Fruit fly (Drosophila melanogaster) whole organism, embryonic: ENCODE results near the gene CG13921.

Experiments used
- Adf1 ChIP-seq: fragments of 200-800 bp; sonication (Bioruptor generic); IDR thresholded peaks from 2 replicates; pipeline ENCODE4 v1.3.6; 2022; ENCODE audit warnings: missing biosample characterization, missing genetic modification characterization
- BEAF-32 ChIP-seq: fragments of 200-800 bp; sonication (Bioruptor generic); optimal IDR thresholded peaks from 3 replicates; lab custom pipeline; 2017; ENCODE audit warnings: missing biosample characterization, missing genetic modification characterization, mild to moderate bottlenecking, moderate library complexity, missing genetic modification reagents
- CG11085 ChIP-seq: fragments of 200-800 bp; sonication (Bioruptor generic); IDR thresholded peaks from 2 replicates; pipeline ENCODE4 v1.3.6; 2022; ENCODE audit warnings: missing biosample characterization, missing genetic modification characterization
- CG13287 ChIP-seq: fragments of 200-800 bp; sonication (Bioruptor generic); IDR thresholded peaks from 2 replicates; pipeline ENCODE4 v1.3.6; 2022; ENCODE audit warnings: missing biosample characterization, missing genetic modification characterization; ENCODE audit not compliant: partially characterized antibody
- CG17186 ChIP-seq: fragments of 200-800 bp; sonication (Bioruptor generic); optimal IDR thresholded peaks from 3 replicates; lab custom pipeline; 2017; ENCODE audit warnings: missing biosample characterization, missing genetic modification reagents, missing genetic modification characterization
- CG2116 ChIP-seq: fragments of 200-800 bp; sonication (Bioruptor generic); optimal IDR thresholded peaks from 3 replicates; lab custom pipeline; 2018; ENCODE audit warnings: missing biosample characterization, mild to moderate bottlenecking, missing genetic modification characterization
- CG3065 ChIP-seq: fragments of 200-800 bp; sonication (Bioruptor generic); optimal IDR thresholded peaks from 2 replicates; lab custom pipeline; 2016; ENCODE audit warnings: missing biosample characterization, missing genetic modification characterization
- CG31224 ChIP-seq: fragments of 200-800 bp; sonication (Bioruptor generic); IDR thresholded peaks from 2 replicates; pipeline ENCODE4 v1.3.6; 2022; ENCODE audit warnings: missing biosample characterization, missing genetic modification characterization
- CG34224 ChIP-seq: fragments of 200-800 bp; sonication (Bioruptor generic); IDR thresholded peaks from 3 replicates; pipeline ENCODE4 v1.3.6; 2022; ENCODE audit warnings: missing biosample characterization, missing genetic modification characterization; ENCODE audit not compliant: partially characterized antibody
- CG4730 ChIP-seq: fragments of 200-800 bp; sonication (Bioruptor generic); IDR thresholded peaks from 2 replicates; pipeline ENCODE4 v1.3.6; 2022; ENCODE audit warnings: missing biosample characterization, missing genetic modification characterization
- CG6813 ChIP-seq: fragments of 200-800 bp; sonication (Bioruptor generic); optimal IDR thresholded peaks from 2 replicates; lab custom pipeline; 2017; ENCODE audit warnings: missing biosample characterization, missing genetic modification characterization, mild to moderate bottlenecking, moderate library complexity, missing genetic modification reagents
- CG7556 ChIP-seq: fragments of 200-800 bp; sonication (Bioruptor generic); optimal IDR thresholded peaks from 2 replicates; lab custom pipeline; 2017; ENCODE audit warnings: missing biosample characterization, mild to moderate bottlenecking, missing genetic modification characterization
- CG9932 ChIP-seq: fragments of 200-800 bp; sonication (Bioruptor generic); IDR thresholded peaks from 2 replicates; pipeline ENCODE4 v1.3.6; 2022; ENCODE audit warnings: missing biosample characterization, missing genetic modification characterization
- CTCF ChIP-seq: fragments of 200-800 bp; sonication (Bioruptor generic); optimal IDR thresholded peaks from 2 replicates; lab custom pipeline; 2017; ENCODE audit warnings: missing biosample characterization, mild to moderate bottlenecking, missing genetic modification characterization, moderate library complexity
- CkIIα-i1 ChIP-seq: fragments of 200-800 bp; sonication (Bioruptor generic); IDR thresholded peaks from 2 replicates; pipeline ENCODE4 v1.3.6; 2022; ENCODE audit warnings: missing biosample characterization, missing genetic modification characterization
- Deaf1 ChIP-seq: fragments of 200-800 bp; optimal IDR thresholded peaks from 3 replicates; lab custom pipeline; 2019; ENCODE audit warnings: missing biosample characterization, mild to moderate bottlenecking, missing genetic modification characterization, moderate library complexity
- Dll ChIP-seq: fragments of 200-800 bp; sonication (Bioruptor generic); IDR thresholded peaks from 4 replicates; pipeline ENCODE4 v1.3.6; 2022; ENCODE audit warnings: missing biosample characterization, missing genetic modification characterization; ENCODE audit not compliant: partially characterized antibody
- Dp ChIP-seq: fragments of 200-800 bp; sonication (Bioruptor generic); optimal IDR thresholded peaks from 2 replicates; lab custom pipeline; 2018; ENCODE audit warnings: missing biosample characterization, mild to moderate bottlenecking, missing genetic modification characterization, moderate library complexity
- Dref ChIP-seq: fragments of 200-800 bp; sonication (Bioruptor generic); IDR thresholded peaks from 2 replicates; pipeline ENCODE4 v1.3.6; 2022; ENCODE audit warnings: missing biosample characterization, missing genetic modification characterization
- E2f2 ChIP-seq: fragments of 200-800 bp; sonication (Bioruptor generic); IDR thresholded peaks from 2 replicates; pipeline ENCODE4 v1.3.6; 2022; ENCODE audit warnings: missing biosample characterization, missing genetic modification characterization
- HLH4C ChIP-seq: fragments of 200-800 bp; sonication (Bioruptor generic); IDR thresholded peaks from 3 replicates; pipeline ENCODE4 v1.3.6; 2022; ENCODE audit warnings: missing biosample characterization, missing genetic modification characterization; ENCODE audit not compliant: partially characterized antibody
- MBD-R2 ChIP-seq: fragments of 200-800 bp; sonication (Bioruptor generic); IDR thresholded peaks from 2 replicates; pipeline ENCODE4 v1.3.6; 2022; ENCODE audit warnings: missing biosample characterization, missing genetic modification characterization
- Med ChIP-seq: fragments of 200-800 bp; sonication (Bioruptor generic); peaks from one replicate; lab custom pipeline; 2016; ENCODE audit warnings: missing biosample characterization, missing genetic modification characterization, mild to moderate bottlenecking, inconsistent platforms, moderate library complexity
- Oli ChIP-seq: fragments of 200-800 bp; sonication (Bioruptor generic); optimal IDR thresholded peaks from 2 replicates; lab custom pipeline; 2018; ENCODE audit warnings: missing biosample characterization, mild to moderate bottlenecking, missing genetic modification characterization, moderate library complexity
- Pdp1 ChIP-seq, 2 experiments: fragments of 200-800 bp; sonication (Bioruptor generic); optimal IDR thresholded peaks; 3 replicates each; lab custom pipeline; 2016; ENCODE audit warnings: missing biosample characterization in 2 of 2, missing genetic modification characterization in 2 of 2, mild to moderate bottlenecking in 1 of 2, moderate library complexity in 1 of 2
- Scr ChIP-seq: fragments of 200-800 bp; sonication (Bioruptor generic); IDR thresholded peaks from 2 replicates; pipeline ENCODE4 v1.3.6; 2022; ENCODE audit warnings: missing biosample characterization, missing genetic modification characterization; ENCODE audit not compliant: partially characterized antibody
- amos ChIP-seq: fragments of 200-800 bp; sonication (Bioruptor generic); IDR thresholded peaks from 2 replicates; pipeline ENCODE4 v1.3.6; 2022; ENCODE audit warnings: missing biosample characterization, missing genetic modification characterization; ENCODE audit not compliant: partially characterized antibody
- ato ChIP-seq: fragments of 200-800 bp; sonication (Bioruptor generic); IDR thresholded peaks from 2 replicates; pipeline ENCODE4 v1.3.6; 2022; ENCODE audit warnings: missing biosample characterization, missing genetic modification characterization; ENCODE audit not compliant: partially characterized antibody
- bbx ChIP-seq: fragments of 200-800 bp; sonication (Bioruptor generic); IDR thresholded peaks from 2 replicates; pipeline ENCODE4 v1.3.6; 2022; ENCODE audit warnings: missing biosample characterization, missing genetic modification characterization; ENCODE audit not compliant: partially characterized antibody
- br ChIP-seq: fragments of >200 bp; optimal IDR thresholded peaks from 2 replicates; lab custom pipeline; 2017
- crp ChIP-seq, 2 experiments: fragments of 200-800 bp; sonication (Bioruptor generic); optimal IDR thresholded peaks; 2 replicates in 1 of 2; 3 replicates in 1 of 2; lab custom pipeline; 2017; ENCODE audit warnings: missing biosample characterization in 2 of 2, missing genetic modification characterization in 2 of 2, mild to moderate bottlenecking in 1 of 2, moderate library complexity in 1 of 2
- dmrt99B ChIP-seq: fragments of 200-800 bp; sonication (Bioruptor generic); optimal IDR thresholded peaks from 2 replicates; lab custom pipeline; 2018; ENCODE audit warnings: missing biosample characterization, mild to moderate bottlenecking, missing genetic modification characterization, moderate library complexity
- exex ChIP-seq: fragments of 200-800 bp; sonication (Bioruptor generic); optimal IDR thresholded peaks from 4 replicates; lab custom pipeline; 2018; ENCODE audit warnings: missing biosample characterization, mild to moderate bottlenecking, missing genetic modification characterization, moderate library complexity
- gcm2 ChIP-seq: fragments of 200-800 bp; sonication (Bioruptor generic); optimal IDR thresholded peaks from 2 replicates; lab custom pipeline; 2016; ENCODE audit warnings: missing biosample characterization, missing genetic modification characterization
- kay ChIP-seq: fragments of 200-800 bp; sonication (Bioruptor generic); optimal IDR thresholded peaks from 2 replicates; lab custom pipeline; 2016; ENCODE audit warnings: missing biosample characterization, missing genetic modification characterization
- mld ChIP-seq: fragments of 200-800 bp; sonication (Bioruptor generic); IDR thresholded peaks from 3 replicates; pipeline ENCODE4 v1.3.6; 2022; ENCODE audit warnings: missing biosample characterization, missing genetic modification characterization; ENCODE audit not compliant: partially characterized antibody
- pfk ChIP-seq: fragments of 200-800 bp; sonication (Bioruptor generic); optimal IDR thresholded peaks from 2 replicates; lab custom pipeline; 2018; ENCODE audit warnings: missing biosample characterization, mild to moderate bottlenecking, missing genetic modification characterization, moderate library complexity
- psq ChIP-seq: fragments of 200-800 bp; sonication (Bioruptor generic); optimal IDR thresholded peaks from 2 replicates; lab custom pipeline; 2017; ENCODE audit warnings: missing biosample characterization, missing genetic modification characterization
- sc ChIP-seq, 3 experiments: fragments of >200 bp in 2 of 3; fragments of 200-800 bp in 1 of 3; sonication (Bioruptor generic) in 1 of 3; optimal IDR thresholded peaks; 2 replicates in 2 of 3; 3 replicates in 1 of 3; lab custom pipeline; 2017; ENCODE audit warnings: mild to moderate bottlenecking in 1 of 3, missing biosample characterization in 1 of 3, missing genetic modification characterization in 1 of 3, missing genetic modification reagents in 1 of 3
- sna ChIP-seq: fragments of 200-800 bp; sonication (Bioruptor generic); IDR thresholded peaks from 2 replicates; pipeline ENCODE4 v1.3.6; 2022; ENCODE audit warnings: missing biosample characterization, missing genetic modification characterization; ENCODE audit not compliant: partially characterized antibody
- stc ChIP-seq: fragments of 200-800 bp; sonication (Bioruptor generic); IDR thresholded peaks from 2 replicates; pipeline ENCODE4 v1.3.6; 2022; ENCODE audit warnings: missing biosample characterization, missing genetic modification characterization
- trem ChIP-seq: fragments of 200-800 bp; optimal IDR thresholded peaks from 3 replicates; lab custom pipeline; 2019; ENCODE audit warnings: missing biosample characterization, mild to moderate bottlenecking, missing genetic modification characterization, moderate library complexity
- vnd ChIP-seq: fragments of 200-800 bp; sonication (Bioruptor generic); IDR thresholded peaks from 3 replicates; pipeline ENCODE4 v1.3.6; 2022; ENCODE audit warnings: missing biosample characterization, missing genetic modification characterization; ENCODE audit not compliant: partially characterized antibody
- zen2 ChIP-seq: fragments of 200-800 bp; sonication (Bioruptor generic); IDR thresholded peaks from 3 replicates; pipeline ENCODE4 v1.3.6; 2022; ENCODE audit warnings: missing biosample characterization, missing genetic modification characterization; ENCODE audit not compliant: partially characterized antibody

The CG13921 gene

dm6 chr3L:1774713-1775648 lies 28.3 kb downstream of the CG13921 start, which contains the start of the genes CG13933 and PolD2 (continued):
- TF ChIP-seq CTCF, result no peak
- TF ChIP-seq, all 482 proteins: peak for 372

DNA sequence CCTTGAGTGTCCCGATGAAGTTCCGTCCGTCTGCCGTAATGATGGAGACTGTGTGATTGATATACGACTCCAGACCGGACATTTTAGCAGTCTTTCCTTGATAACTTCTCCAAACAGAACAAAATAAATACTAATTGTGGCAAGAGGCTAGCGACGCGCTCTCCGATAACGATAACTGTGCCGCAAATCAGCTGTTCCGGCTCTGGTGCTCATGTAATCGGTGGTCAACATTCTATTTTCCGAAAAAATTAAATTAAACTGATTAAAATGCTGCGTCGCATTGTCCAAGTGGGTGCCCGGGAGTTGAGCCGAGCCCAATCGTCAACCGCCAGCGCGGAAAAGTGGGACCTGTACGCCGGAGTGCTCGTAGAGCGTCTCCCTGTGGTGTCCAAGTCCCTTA lies 30.5 kb downstream of the CG13921 start, which contains the start of the genes CG2021 and mRpL46:
TSS of gene CG2021 (minus strand) at position 163 of the 400 bp plus-strand sequence.
TSS of gene mRpL46 (plus strand) at position 191 of the 400 bp plus-strand sequence.
- TF ChIP-seq Med (peak; percentile 59), psq (no peak), sna (peak; percentile 48; the same call in 1 of the 2 replicates), pfk (GFP tag; lab: Kevin White, UChicago) (no peak), Pdp1 (GFP tag; optimal IDR thresholded peaks at IDR 0.05; lab: Kevin White, UChicago) (peak in 1 of 2 experiments; percentile 76), Oli (no peak), br (lab: Kevin White, UChicago) (no peak), CG17186 (peak; percentile 50), amos (GFP tag; lab: Robert Waterston, UW) (peak; percentile 40; the same call in 1 of the 2 replicates), CG7556 (GFP tag; lab: Kevin White, UChicago) (no peak), stc (no peak), kay (no peak), CG13287 (GFP tag; lab: Robert Waterston, UW) (peak; percentile 65), sc (optimal IDR thresholded peaks at IDR 0.05; lab: Kevin White, UChicago) (no peak), sc (GFP tag; optimal IDR thresholded peaks at IDR 0.05; lab: Kevin White, UChicago) (no peak), MBD-R2 (peak; percentile 86), mld (no peak), CG11085 (no peak), crp (GFP tag; optimal IDR thresholded peaks at IDR 0.05; lab: Kevin White, UChicago) (peak in 1 of 2 experiments; percentile 86), CG34224 (GFP tag; lab: Robert Waterston, UW) (peak; percentile 38; the same call in 2 of the 3 replicates), CkIIα-i1 (GFP tag; lab: Robert Waterston, UW) (no peak), E2f2 (GFP tag; lab: Robert Waterston, UW) (peak; percentile 29; the same call in 1 of the 2 replicates), CG3065 (GFP tag; lab: Kevin White, UChicago) (no peak), vnd (GFP tag; lab: Robert Waterston, UW) (0 out of 3 replicates have a peak, but pooled peaks have one; percentile 35), CG31224 (GFP tag; lab: Robert Waterston, UW) (no peak), exex (tag; lab: Kevin White, UChicago) (no peak), Scr (peak; percentile 37), Dll (GFP tag; lab: Robert Waterston, UW) (peak; percentile 63; the same call in 2 of the 4 replicates), bbx (GFP tag; lab: Robert Waterston, UW) (peak; percentile 44), CG2116 (GFP tag; lab: Kevin White, UChicago) (peak; percentile 26), zen2 (GFP tag; lab: Robert Waterston, UW) (peak; percentile 53; the same call in 1 of the 3 replicates), gcm2 (GFP tag; lab: Kevin White, UChicago) (no peak), CG9932 (no peak), HLH4C (GFP tag; lab: Robert Waterston, UW) (peak; percentile 64), Dref (GFP tag; lab: Robert Waterston, UW) (peak; percentile 62), trem (peak; percentile 5), ato (peak; percentile 32; the same call in 1 of the 2 replicates), CG4730 (GFP tag; lab: Robert Waterston, UW) (no peak), Adf1 (GFP tag; lab: Robert Waterston, UW) (no peak), Dp (GFP tag; lab: Kevin White, UChicago) (peak; percentile 7), CG6813 (GFP tag; lab: Kevin White, UChicago) (no peak), dmrt99B (tag; lab: Kevin White, UChicago) (no peak), BEAF-32 (GFP tag; lab: Kevin White, UChicago) (peak; percentile 8), Deaf1 (no peak)
